Fruit fly (Drosophila melanogaster) whole organism: ENCODE measurements around the gene CG15408.
A peak's percentile ranks its signal among the peaks of the same experiment; 100 is the strongest.

ENCODE experiments used
- CG8478 ChIP-seq: fragments of >200 bp; optimal IDR thresholded peaks from 2 replicates; lab custom pipeline; 2018; ENCODE audit warnings: inconsistent platforms
- Dll ChIP-seq: fragments of >200 bp; optimal IDR thresholded peaks from 2 replicates; lab custom pipeline; 2017
- EcR ChIP-seq, 2 experiments: fragments of >200 bp; optimal IDR thresholded peaks; 2 replicates each; lab custom pipeline; 2017; ENCODE audit warnings: missing biosample characterization in 2 of 2, missing genetic modification characterization in 2 of 2, missing genetic modification reagents in 2 of 2
- pan ChIP-seq: fragments of >200 bp; optimal IDR thresholded peaks from 2 replicates; lab custom pipeline; 2017
- psq ChIP-seq: fragments of >200 bp; optimal IDR thresholded peaks from 2 replicates; lab custom pipeline; 2017
- usp ChIP-seq: fragments of >200 bp; optimal IDR thresholded peaks from 2 replicates; lab custom pipeline; 2017; ENCODE audit warnings: missing biosample characterization, missing genetic modification characterization, mixed read lengths

Gene CG15408

DNA sequence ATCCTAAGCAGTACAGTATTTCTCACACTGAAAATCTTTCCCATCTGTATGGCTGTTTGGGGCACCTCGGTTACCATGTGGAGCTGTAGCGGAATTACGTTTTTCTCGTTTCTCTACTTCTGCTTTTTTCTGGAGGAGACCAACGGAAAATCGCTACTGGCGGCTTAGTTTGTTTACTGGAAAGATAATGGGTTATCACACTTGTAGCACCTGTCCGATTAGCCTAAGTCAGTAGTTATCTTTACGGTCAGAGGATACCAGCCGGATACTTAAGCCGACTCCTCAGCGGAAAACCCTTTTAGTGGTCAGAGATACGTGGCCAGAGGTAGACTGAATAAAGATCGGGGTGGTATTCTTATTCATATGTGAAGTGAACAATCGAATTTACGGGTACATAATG, at the start of gene CG15408:
CG15408 (plus strand) TSS at position 301 of the 400 bp plus-strand sequence.
- TF ChIP-seq Dll (lab: Kevin White, UChicago) (no peak), usp (no peak), psq (no peak), pan (lab: Kevin White, UChicago) (no peak), EcR (GFP tag; optimal IDR thresholded peaks at IDR 0.05; lab: Kevin White, UChicago) (no peak), CG8478 (lab: Kevin White, UChicago) (no peak)

DNA sequence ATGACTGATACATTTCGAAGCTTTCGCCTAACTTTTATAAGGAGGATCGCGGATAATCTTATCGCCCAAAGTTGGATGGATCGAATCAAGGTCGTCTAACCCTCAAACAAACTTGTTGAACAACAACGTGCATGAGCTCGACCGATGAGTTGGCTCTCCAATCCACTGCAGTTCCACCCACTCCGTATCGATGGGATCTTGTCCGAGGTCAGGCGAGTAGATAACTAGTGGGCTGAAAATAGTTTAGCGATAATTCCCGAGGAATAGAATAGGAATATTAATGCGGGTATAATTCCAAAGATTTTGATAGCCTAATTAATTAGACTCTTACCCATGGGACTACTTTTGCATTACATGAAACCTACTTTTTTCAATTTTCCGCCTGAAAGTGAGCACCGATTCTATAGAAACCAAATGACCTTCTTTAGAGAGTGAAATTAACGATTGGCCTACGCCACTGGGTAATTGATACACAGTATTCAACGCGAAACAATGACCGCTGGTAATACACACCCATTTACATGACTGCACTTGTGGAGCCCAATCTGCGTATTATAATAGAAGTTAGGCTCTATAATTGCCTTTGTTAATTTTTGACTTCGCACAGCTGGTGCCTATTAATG, 38.8 kb upstream of the CG15408 start:
- no peak for TF ChIP-seq Dll (lab: Kevin White, UChicago)
- TF ChIP-seq usp = no peak

DNA sequence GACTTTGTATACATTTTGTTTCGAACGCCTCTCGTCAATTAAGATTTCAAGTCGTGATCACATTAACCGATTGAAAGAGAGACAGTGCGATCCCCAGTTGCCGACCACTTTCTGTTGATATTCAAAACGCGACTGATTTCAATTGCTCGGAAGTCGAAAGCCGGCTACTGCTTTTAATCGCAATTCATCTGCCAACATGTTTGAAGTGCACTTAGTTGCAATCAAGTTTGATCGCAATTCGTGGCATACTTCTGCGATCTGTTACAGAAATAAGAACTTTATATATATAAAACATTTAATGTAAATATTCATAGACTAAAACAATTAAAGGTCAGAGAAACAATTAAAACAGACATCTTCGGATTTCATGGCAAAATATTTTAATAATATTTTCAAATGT, 38.0 kb upstream of the CG15408 start, which contains the start of gene CG9664:
CG9664 (minus strand) TSS at position 135 of the 400 bp plus-strand sequence.
- TF ChIP-seq pan (lab: Kevin White, UChicago) = no peak
- no peak for TF ChIP-seq Dll (lab: Kevin White, UChicago)
- no peak for TF ChIP-seq CG8478 (lab: Kevin White, UChicago)
- no peak for TF ChIP-seq usp
- no peak for TF ChIP-seq EcR (GFP tag; optimal IDR thresholded peaks at IDR 0.05; lab: Kevin White, UChicago)
- TF ChIP-seq psq = no peak

DNA sequence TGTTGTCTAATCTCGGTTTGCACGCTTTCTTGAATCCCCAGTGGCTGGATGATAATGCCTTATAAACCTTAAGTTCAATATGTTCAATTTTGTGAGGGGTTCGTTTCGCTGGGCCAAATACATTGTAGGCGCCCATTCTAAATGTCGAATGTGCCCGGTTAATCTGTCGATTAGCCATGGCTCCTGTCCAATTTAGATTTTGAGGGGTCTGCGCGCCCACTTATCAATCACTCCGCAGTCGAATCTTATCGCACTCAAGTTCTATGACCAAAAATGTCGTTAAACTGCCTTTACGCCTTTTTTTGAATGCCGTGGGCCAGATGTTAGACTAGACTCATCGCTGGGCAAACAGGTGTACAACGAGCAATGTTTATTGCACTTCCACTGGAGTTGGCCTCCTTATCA, 34.5 kb upstream of the CG15408 start:
- TF ChIP-seq psq = no peak
- TF ChIP-seq EcR (GFP tag; optimal IDR thresholded peaks at IDR 0.05; lab: Kevin White, UChicago) = no peak

DNA sequence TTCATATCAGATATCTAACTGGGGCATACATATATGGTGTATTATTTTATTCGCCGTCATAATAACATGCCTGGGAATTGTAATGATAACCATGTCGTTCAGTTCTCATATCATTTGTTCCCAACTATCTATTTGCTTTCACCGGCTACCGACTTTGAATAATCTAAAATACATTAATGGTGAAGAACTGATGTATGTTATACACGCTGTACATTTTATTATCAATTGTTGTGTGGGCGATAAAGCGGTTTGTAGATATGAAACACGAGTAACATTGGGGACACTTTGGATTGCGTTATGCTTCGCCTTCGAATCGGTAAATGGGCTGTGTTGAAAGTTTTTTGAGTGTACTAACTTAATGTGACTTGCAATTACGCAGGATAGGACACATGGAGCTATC, 33.5 kb upstream of the CG15408 start:
- TF ChIP-seq Dll (lab: Kevin White, UChicago) = no peak
- TF ChIP-seq psq = no peak
- no peak for TF ChIP-seq CG8478 (lab: Kevin White, UChicago)
- TF ChIP-seq usp = no peak
- no peak for TF ChIP-seq EcR (GFP tag; optimal IDR thresholded peaks at IDR 0.05; lab: Kevin White, UChicago)
- no peak for TF ChIP-seq pan (lab: Kevin White, UChicago)

DNA sequence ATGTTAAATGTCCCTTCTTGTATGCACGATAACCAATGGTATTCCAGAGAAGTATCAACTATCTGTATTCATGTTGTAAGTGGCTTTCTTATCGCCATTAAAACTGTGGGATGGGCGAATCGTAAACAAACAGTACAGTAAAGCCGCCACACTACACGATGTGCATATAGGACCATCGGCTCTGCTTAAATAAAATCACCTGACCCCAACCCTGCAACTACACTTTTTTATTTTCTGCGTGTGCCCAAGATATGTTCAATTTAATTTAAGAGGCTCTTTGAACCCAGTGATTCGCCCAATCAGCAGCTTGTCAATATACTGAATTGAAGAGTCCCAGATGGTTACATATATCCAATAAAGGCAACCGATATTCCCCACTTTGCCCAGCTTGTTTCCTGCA, 32.8 kb upstream of the CG15408 start:
- no peak for TF ChIP-seq psq
- TF ChIP-seq Dll (lab: Kevin White, UChicago) = no peak
- TF ChIP-seq EcR (GFP tag; optimal IDR thresholded peaks at IDR 0.05; lab: Kevin White, UChicago) = no peak
- no peak for TF ChIP-seq pan (lab: Kevin White, UChicago)
- no peak for TF ChIP-seq usp
- no peak for TF ChIP-seq CG8478 (lab: Kevin White, UChicago)

DNA sequence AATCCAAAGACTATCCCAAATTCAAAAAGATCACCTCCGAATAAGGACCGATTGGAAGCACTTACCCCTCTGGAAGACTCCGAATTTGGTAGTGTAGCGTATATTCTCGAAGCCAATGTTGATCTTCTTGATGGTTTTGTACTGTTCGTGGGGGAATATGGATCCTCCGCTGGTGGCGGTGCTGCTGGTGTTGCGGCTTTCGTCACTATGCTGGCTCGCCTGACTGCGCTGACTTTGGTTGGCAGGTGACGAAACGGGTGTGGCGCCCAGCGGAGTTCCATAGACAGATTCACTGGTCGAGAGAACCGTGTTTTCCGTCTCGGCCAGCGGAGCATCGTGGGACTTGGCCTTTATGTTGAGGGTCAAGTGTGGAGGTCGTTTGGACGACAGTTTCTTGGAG, 31.6 kb upstream of the CG15408 start:
- no peak for TF ChIP-seq usp
- TF ChIP-seq Dll (lab: Kevin White, UChicago) = no peak
- TF ChIP-seq EcR (GFP tag; optimal IDR thresholded peaks at IDR 0.05; lab: Kevin White, UChicago) = no peak
- no peak for TF ChIP-seq pan (lab: Kevin White, UChicago)

DNA sequence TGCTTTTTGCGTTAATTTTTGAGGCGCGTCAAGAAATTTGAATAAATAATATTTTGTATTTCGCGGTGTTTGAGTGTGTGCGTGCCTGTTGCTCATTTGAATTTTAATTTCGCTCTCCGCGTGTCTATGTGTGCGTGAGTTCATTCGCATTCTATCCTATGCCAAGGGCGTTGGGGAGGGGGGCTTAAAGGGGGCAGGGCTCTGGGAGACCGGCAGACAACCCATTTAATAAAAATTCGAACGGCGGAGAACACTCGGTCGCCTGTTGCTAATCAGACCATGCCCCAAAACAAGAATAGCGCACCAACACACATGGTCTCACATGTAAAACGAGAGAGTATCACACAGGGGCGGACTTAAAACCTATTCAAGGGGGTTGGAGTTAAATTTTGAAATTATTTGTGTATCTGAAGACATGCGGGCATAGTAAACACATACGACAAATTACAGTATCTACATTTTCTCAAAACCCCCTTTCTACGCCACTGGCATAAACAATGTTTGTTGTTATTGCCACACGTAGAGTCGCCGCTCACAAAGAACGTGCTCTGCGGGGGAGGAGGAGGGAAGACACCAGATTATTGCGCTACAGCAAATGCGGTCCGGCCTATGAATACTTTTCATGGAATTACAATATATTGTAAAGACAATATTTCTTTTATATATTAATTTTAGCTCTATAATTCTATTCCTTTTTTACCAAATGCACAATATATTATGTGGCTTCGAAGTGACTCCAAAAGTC, 30.7 kb upstream of the CG15408 start:
- peak; percentile 31 to 74 for TF ChIP-seq EcR (GFP tag; optimal IDR thresholded peaks at IDR 0.05; lab: Kevin White, UChicago)
- no peak for TF ChIP-seq usp

DNA sequence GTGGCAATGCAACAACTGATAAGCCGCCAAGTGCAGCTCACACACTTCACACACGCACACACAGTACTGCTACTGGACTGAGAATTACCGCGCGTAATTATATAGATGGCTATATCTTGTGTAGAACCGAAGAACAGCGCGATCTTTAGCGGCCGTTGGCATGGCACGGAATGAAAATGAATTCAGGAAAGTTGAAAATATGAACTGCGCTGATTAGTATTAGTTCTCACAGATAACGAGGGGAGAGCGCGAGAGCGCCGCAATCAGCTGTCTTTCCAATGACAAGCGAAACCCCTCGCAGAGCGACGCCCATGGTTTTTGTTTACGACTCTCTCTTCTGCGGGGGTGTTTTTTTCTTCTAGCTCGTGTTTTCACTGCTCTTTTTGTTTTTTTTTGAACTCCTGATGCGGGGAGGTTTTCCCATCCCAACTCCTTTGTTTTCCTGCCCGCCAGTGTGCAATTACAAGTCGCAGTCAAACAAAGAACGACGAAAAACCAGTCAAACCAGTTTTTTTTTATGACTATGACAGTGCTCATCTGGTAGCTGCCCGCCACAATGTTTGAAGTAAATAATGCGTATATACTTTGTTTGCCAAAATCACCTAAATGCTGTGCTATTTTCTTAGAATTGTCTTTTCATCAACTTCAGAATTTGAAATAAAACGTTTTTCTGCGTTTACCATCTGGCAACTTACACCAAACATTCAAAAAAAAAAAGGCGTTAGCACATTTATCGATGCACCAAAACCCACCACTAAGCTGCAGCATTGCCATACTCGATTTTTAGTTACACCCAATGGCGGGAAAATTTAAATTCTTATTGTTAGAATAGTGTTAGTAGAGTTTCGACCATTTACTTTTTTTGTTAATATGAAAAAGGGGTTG, 29.4 kb upstream of the CG15408 start, which contains the start of gene CG9663:
CG9663 (minus strand) TSS at position 173 of the 885 bp plus-strand sequence.
- TF ChIP-seq EcR (GFP tag; optimal IDR thresholded peaks at IDR 0.05; lab: Kevin White, UChicago) (peak in 1 of 2 experiments; percentile 5), Dll (lab: Kevin White, UChicago) (no peak)

DNA sequence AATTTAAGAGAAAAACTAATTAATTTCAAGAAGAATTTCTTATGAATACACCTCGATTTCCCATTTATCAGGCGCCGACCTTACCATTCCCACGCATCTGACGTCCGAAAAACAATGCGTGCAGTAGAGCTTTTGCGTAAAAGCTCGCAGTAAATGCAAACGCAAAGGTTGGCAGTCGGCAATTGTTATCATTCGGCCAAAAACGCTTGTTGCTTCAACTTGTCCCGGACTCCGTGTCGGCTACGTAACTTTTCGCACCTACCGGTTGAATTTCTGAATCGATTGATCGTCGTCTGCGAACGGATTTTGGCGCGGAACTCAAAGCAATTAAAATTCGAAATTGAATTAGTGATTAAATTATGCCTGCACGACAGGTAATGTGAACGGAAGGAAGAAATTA, 28.7 kb upstream of the CG15408 start, which contains the start of gene CG3277:
CG3277 (plus strand) TSS at position 208 of the 400 bp plus-strand sequence.
- TF ChIP-seq EcR (GFP tag; optimal IDR thresholded peaks at IDR 0.05; lab: Kevin White, UChicago) = no peak
- TF ChIP-seq pan (lab: Kevin White, UChicago) = no peak
- no peak for TF ChIP-seq psq
- no peak for TF ChIP-seq CG8478 (lab: Kevin White, UChicago)
- TF ChIP-seq Dll (lab: Kevin White, UChicago) = no peak
- no peak for TF ChIP-seq usp

DNA sequence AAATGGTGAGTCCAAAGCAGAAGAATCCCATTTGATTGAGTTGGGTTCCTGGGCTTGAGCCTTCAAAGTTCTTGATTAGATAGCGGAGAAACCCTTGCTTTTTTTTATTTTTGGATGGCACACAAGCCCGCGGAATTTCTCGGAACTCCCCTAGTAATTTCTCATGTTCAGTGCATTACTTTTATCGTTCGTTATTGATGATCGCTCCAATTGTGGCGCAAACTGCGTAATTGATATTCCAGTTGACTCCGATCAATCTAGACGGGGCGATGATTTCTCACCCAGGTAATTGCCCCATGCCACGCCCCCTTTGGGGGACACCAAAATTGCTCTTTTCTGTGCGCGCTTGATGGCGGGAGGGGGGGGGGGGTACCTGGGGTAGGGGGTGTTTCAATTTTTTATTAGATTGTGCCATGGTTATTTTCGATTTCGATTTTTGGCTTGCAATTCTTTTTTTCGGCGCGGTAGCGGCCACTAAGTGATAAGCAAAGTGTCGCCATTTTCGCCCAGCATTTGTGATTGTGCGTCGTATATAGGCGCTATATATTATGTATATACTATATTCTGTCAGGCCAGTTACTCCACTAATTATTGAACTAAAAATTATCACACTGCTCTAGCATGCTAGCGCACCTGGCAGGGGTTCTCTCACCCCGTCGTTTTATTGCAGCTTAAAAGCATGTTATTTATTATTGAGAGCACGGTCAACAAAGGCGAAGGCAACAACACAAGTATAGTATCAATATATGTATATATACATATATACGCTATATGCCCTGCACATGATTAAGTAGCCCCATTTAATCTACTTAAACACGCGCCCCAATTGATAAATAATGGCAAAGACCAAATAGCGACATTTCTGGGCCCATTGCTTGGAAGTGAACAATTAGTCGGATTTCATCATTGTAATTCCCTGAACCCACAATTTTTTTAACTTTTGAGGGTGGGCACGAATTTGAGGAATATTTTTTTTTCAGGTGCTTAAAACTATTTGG, 27.5 kb upstream of the CG15408 start:
- TF ChIP-seq usp (no peak), CG8478 (lab: Kevin White, UChicago) (no peak), psq (no peak), EcR (GFP tag; optimal IDR thresholded peaks at IDR 0.05; lab: Kevin White, UChicago) (no peak), Dll (lab: Kevin White, UChicago) (no peak), pan (lab: Kevin White, UChicago) (no peak)
